Fruit fly (Drosophila melanogaster): ENCODE data around the gene CG3108.

The CG3108 gene

dm6 chrX:5737676-5738220 is 43.7 kb downstream of the CG3108 start, which contains the start of gene Snx27 (continued):
- TF ChIP-seq dmrt11E (tag; optimal IDR thresholded peaks at IDR 0.05) (peak; percentile 19), CG10147 (GFP tag; optimal IDR thresholded peaks at IDR 0.05) (no peak), CG31224 (GFP tag; IDR thresholded peaks at IDR 0.05) (0 out of 2 replicates have a peak, but pooled peaks have one; percentile 19), aop (GFP tag; IDR thresholded peaks at IDR 0.05) (no peak), gt (GFP tag; IDR thresholded peaks at IDR 0.05) (no peak), CG10565 (GFP tag; optimal IDR thresholded peaks at IDR 0.05) (no peak), sisA (GFP tag; IDR thresholded peaks at IDR 0.05) (0 out of 2 replicates have a peak, but pooled peaks have one; percentile 21), ATbp (GFP tag; optimal IDR thresholded peaks at IDR 0.05) (no peak), CG6689 (GFP tag; IDR thresholded peaks at IDR 0.05) (no peak), CG12236 (GFP tag; optimal IDR thresholded peaks at IDR 0.05) (no peak), peb (GFP tag; IDR thresholded peaks at IDR 0.05) (no peak), ato (GFP tag; IDR thresholded peaks at IDR 0.05; ENCODE audit: partially characterized antibody) (peak; percentile 100), Sin3A (optimal IDR thresholded peaks at IDR 0.05) (peak; percentile 76), row (GFP tag; IDR thresholded peaks at IDR 0.05) (peak; percentile 57), CG6765 (GFP tag; optimal IDR thresholded peaks at IDR 0.05) (no peak), sens-2 (GFP tag; IDR thresholded peaks at IDR 0.05) (no peak), Atf3 (GFP tag; optimal IDR thresholded peaks at IDR 0.05) (no peak), ERR (GFP tag; optimal IDR thresholded peaks at IDR 0.05) (peak; percentile 53), wek (GFP tag; optimal IDR thresholded peaks at IDR 0.05) (peak; percentile 38), CG8290 (GFP tag; optimal IDR thresholded peaks at IDR 0.05) (peak; percentile 38), CG8290 (tag; optimal IDR thresholded peaks at IDR 0.05) (peak in 1 of 2 experiments; percentile 87), Dad (GFP tag; optimal IDR thresholded peaks at IDR 0.05) (peak; percentile 45), kay (GFP tag; optimal IDR thresholded peaks at IDR 0.05) (no peak), vvl (GFP tag; IDR thresholded peaks at IDR 0.05) (peak; percentile 60; the same call in 1 of the 2 replicates), sob (GFP tag; IDR thresholded peaks at IDR 0.05) (peak; percentile 86), jing (GFP tag; optimal IDR thresholded peaks at IDR 0.05) (no peak), cato (GFP tag; optimal IDR thresholded peaks at IDR 0.05; ENCODE audit: borderline replicate concordance) (no peak), CG7928 (GFP tag; optimal IDR thresholded peaks at IDR 0.05) (peak; percentile 56), tin (GFP tag; optimal IDR thresholded peaks at IDR 0.05) (no peak), fd64A (GFP tag; optimal IDR thresholded peaks at IDR 0.05) (no peak), lilli (GFP tag; optimal IDR thresholded peaks at IDR 0.05) (peak; percentile 58), CG11723 (GFP tag; optimal IDR thresholded peaks at IDR 0.05) (peak; percentile 3), CG1233 (GFP tag; optimal IDR thresholded peaks at IDR 0.05) (peak; percentile 12), PHDP (tag; optimal IDR thresholded peaks at IDR 0.05) (peak; percentile 25), CG3281 (GFP tag; optimal IDR thresholded peaks at IDR 0.05) (no peak), NfI (GFP tag; optimal IDR thresholded peaks at IDR 0.05) (peak; percentile 54), CG12299 (tag; optimal IDR thresholded peaks at IDR 0.05) (no peak), CG6175 (GFP tag; IDR thresholded peaks at IDR 0.05) (peak; percentile 48; the same call in 1 of the 3 replicates), Dref (GFP tag; IDR thresholded peaks at IDR 0.05) (peak; percentile 99), CG3407 (GFP tag; optimal IDR thresholded peaks at IDR 0.05) (no peak), Atf-2 (GFP tag; optimal IDR thresholded peaks at IDR 0.05) (peak; percentile 10), trh (GFP tag; optimal IDR thresholded peaks at IDR 0.05) (no peak), al (GFP tag; IDR thresholded peaks at IDR 0.05) (no peak), ase (GFP tag; IDR thresholded peaks at IDR 0.05) (no peak), ems (GFP tag; optimal IDR thresholded peaks at IDR 0.05) (peak; percentile 31), hth (optimal IDR thresholded peaks at IDR 0.05) (no peak), sqz (GFP tag; optimal IDR thresholded peaks at IDR 0.05) (peak; percentile 21), toy (GFP tag; IDR thresholded peaks at IDR 0.05) (no peak), Hmr (GFP tag; optimal IDR thresholded peaks at IDR 0.05) (peak; percentile 76), grn (GFP tag; optimal IDR thresholded peaks at IDR 0.05) (no peak), Blimp-1 (GFP tag; optimal IDR thresholded peaks at IDR 0.05) (peak; percentile 93), Doc3 (GFP tag; IDR thresholded peaks at IDR 0.05; ENCODE audit: partially characterized antibody) (peak; percentile 97)

All from whole organism, embryonic.